Fruit fly (Drosophila melanogaster) whole organism, wandering third instar larva: ENCODE data around the gene CG13250.

Experiments used
- Abd-B ChIP-seq: fragments of >200 bp; optimal IDR thresholded peaks from 2 replicates; lab custom pipeline; 2017; ENCODE audit warnings: missing biosample characterization, missing genetic modification characterization
- CG32264 ChIP-seq: fragments of 200-800 bp; sonication (Bioruptor generic); optimal IDR thresholded peaks from 2 replicates; lab custom pipeline; 2016; ENCODE audit warnings: missing biosample characterization, missing genetic modification characterization
- CG9705 ChIP-seq: fragments of 200-800 bp; sonication (Bioruptor generic); optimal IDR thresholded peaks from 2 replicates; lab custom pipeline; 2018; ENCODE audit warnings: missing biosample characterization, mild to moderate bottlenecking, missing genetic modification characterization
- CrebA ChIP-seq: fragments of 200-800 bp; sonication (Bioruptor generic); optimal IDR thresholded peaks from 2 replicates; lab custom pipeline; 2016; ENCODE audit warnings: missing biosample characterization, mild to moderate bottlenecking, missing genetic modification characterization, borderline replicate concordance
- Dfd ChIP-seq: fragments of >200 bp; optimal IDR thresholded peaks from 2 replicates; lab custom pipeline; 2017; ENCODE audit warnings: missing biosample characterization, missing genetic modification characterization
- Dif ChIP-seq: fragments of 200-275, 200-300 bp; sonication (Bioruptor generic); optimal IDR thresholded peaks from 2 replicates; lab custom pipeline; 2018; ENCODE audit warnings: missing biosample characterization, missing genetic modification characterization; ENCODE audit not compliant: partially characterized antibody
- GATAd ChIP-seq: sonication (Bioruptor generic); optimal IDR thresholded peaks from 2 replicates; lab custom pipeline; 2016; ENCODE audit warnings: missing biosample characterization, missing genetic modification characterization
- HLH106 ChIP-seq: fragments of 200-800 bp; optimal IDR thresholded peaks from 3 replicates; lab custom pipeline; 2019; ENCODE audit warnings: missing biosample characterization, mild to moderate bottlenecking, missing genetic modification characterization, moderate library complexity
- Hnf4 ChIP-seq: fragments of 200-800 bp; sonication (Bioruptor generic); optimal IDR thresholded peaks from 2 replicates; lab custom pipeline; 2016; ENCODE audit warnings: missing biosample characterization, mild to moderate bottlenecking, missing genetic modification characterization
- Hr78 ChIP-seq: fragments of >200 bp; optimal IDR thresholded peaks from 2 replicates; lab custom pipeline; 2017; ENCODE audit warnings: missing biosample characterization, missing genetic modification characterization
- Hr83 ChIP-seq: fragments of 200-300 bp; sonication (Bioruptor generic); optimal IDR thresholded peaks from 2 replicates; lab custom pipeline; 2016; ENCODE audit warnings: missing biosample characterization, mild to moderate bottlenecking, missing genetic modification characterization, moderate library complexity; ENCODE audit not compliant: poor library complexity, severe bottlenecking
- Jra ChIP-seq: sonication (Bioruptor generic); optimal IDR thresholded peaks from 2 replicates; lab custom pipeline; 2016; ENCODE audit warnings: missing biosample characterization, missing genetic modification characterization
- Mio ChIP-seq: sonication (Bioruptor generic); optimal IDR thresholded peaks from 2 replicates; lab custom pipeline; 2016; ENCODE audit warnings: missing biosample characterization, missing genetic modification characterization
- Myc ChIP-seq: fragments of >200 bp; optimal IDR thresholded peaks from 2 replicates; lab custom pipeline; 2017
- N ChIP-seq: fragments of >200 bp; optimal IDR thresholded peaks from 2 replicates; lab custom pipeline; 2018; ENCODE audit warnings: missing biosample characterization, missing external identifiers, missing genetic modification characterization
- OdsH ChIP-seq: fragments of 200-800 bp; sonication (Bioruptor generic); optimal IDR thresholded peaks from 2 replicates; lab custom pipeline; 2016; ENCODE audit warnings: missing biosample characterization, mild to moderate bottlenecking, missing genetic modification characterization
- Rel ChIP-seq, 2 experiments: fragments of 200-800 bp; sonication (Bioruptor generic) in 1 of 2; optimal IDR thresholded peaks; 2 replicates in 1 of 2; 3 replicates in 1 of 2; lab custom pipeline; 2016 to 2019; ENCODE audit warnings: mild to moderate bottlenecking in 2 of 2, missing biosample characterization in 2 of 2, missing genetic modification characterization in 2 of 2, moderate library complexity in 1 of 2
- Sp1 ChIP-seq: fragments of 200-800 bp; sonication (Bioruptor generic); optimal IDR thresholded peaks from 3 replicates; lab custom pipeline; 2019; ENCODE audit warnings: missing biosample characterization, mild to moderate bottlenecking, missing genetic modification characterization, moderate library complexity
- Vsx2 ChIP-seq: fragments of 200-300, 225-300 bp; sonication (Bioruptor generic); optimal IDR thresholded peaks from 2 replicates; lab custom pipeline; 2018; ENCODE audit warnings: missing biosample characterization, missing genetic modification characterization; ENCODE audit not compliant: partially characterized antibody
- br ChIP-seq: fragments of 200-800 bp; sonication (Bioruptor generic); optimal IDR thresholded peaks from 2 replicates; lab custom pipeline; 2016; ENCODE audit warnings: missing biosample characterization, missing genetic modification characterization
- brk ChIP-seq: fragments of 200-800 bp; sonication (Bioruptor generic); optimal IDR thresholded peaks from 2 replicates; lab custom pipeline; 2016; ENCODE audit warnings: missing biosample characterization, mild to moderate bottlenecking, missing genetic modification characterization
- dl ChIP-seq, 2 experiments: fragments of 175-275, 200-275 bp in 1 of 2; fragments of 200-275 bp in 1 of 2; sonication (Bioruptor generic); optimal IDR thresholded peaks; lab custom pipeline; 2018; ENCODE audit warnings: mild to moderate bottlenecking in 2 of 2, missing biosample characterization in 2 of 2, missing genetic modification characterization in 2 of 2, moderate library complexity in 2 of 2; ENCODE audit not compliant: partially characterized antibody in 2 of 2, insufficient read depth in 1 of 2
- dmrt93B ChIP-seq: fragments of 200-800 bp; sonication (Bioruptor generic); optimal IDR thresholded peaks from 2 replicates; lab custom pipeline; 2018; ENCODE audit warnings: missing biosample characterization, mild to moderate bottlenecking, missing genetic modification characterization
- dsf ChIP-seq: sonication (Bioruptor generic); optimal IDR thresholded peaks from 2 replicates; lab custom pipeline; 2016; ENCODE audit warnings: missing biosample characterization, missing genetic modification characterization, borderline replicate concordance
- ey ChIP-seq: fragments of 200-800 bp; sonication (Bioruptor generic); optimal IDR thresholded peaks from 2 replicates; lab custom pipeline; 2016; ENCODE audit warnings: missing biosample characterization, missing genetic modification characterization
- foxo ChIP-seq, 2 experiments: fragments of 200-800 bp; sonication (Bioruptor generic); optimal IDR thresholded peaks; 2 replicates in 1 of 2; 3 replicates in 1 of 2; lab custom pipeline; 2016 to 2017; ENCODE audit warnings: missing biosample characterization in 2 of 2, missing genetic modification characterization in 2 of 2
- fru ChIP-seq: fragments of 200-800 bp; sonication (Bioruptor generic); optimal IDR thresholded peaks from 3 replicates; lab custom pipeline; 2016; ENCODE audit warnings: missing biosample characterization, mild to moderate bottlenecking, missing genetic modification characterization
- h ChIP-seq: fragments of 200-800 bp; sonication (Bioruptor generic); optimal IDR thresholded peaks from 3 replicates; lab custom pipeline; 2016; ENCODE audit warnings: missing biosample characterization, mild to moderate bottlenecking, missing genetic modification characterization
- jim ChIP-seq: fragments of 175-275, 200-325 bp; sonication (Bioruptor generic); optimal IDR thresholded peaks from 2 replicates; lab custom pipeline; 2016; ENCODE audit warnings: missing biosample characterization, mild to moderate bottlenecking, missing genetic modification characterization
- lola ChIP-seq: fragments of >200 bp; optimal IDR thresholded peaks from 2 replicates; lab custom pipeline; 2017; ENCODE audit warnings: missing biosample characterization, missing genetic modification characterization
- pan ChIP-seq: fragments of >200 bp; optimal IDR thresholded peaks from 2 replicates; lab custom pipeline; 2017
- psq ChIP-seq: fragments of 200-800 bp; sonication (Bioruptor generic); optimal IDR thresholded peaks from 3 replicates; lab custom pipeline; 2017; ENCODE audit warnings: missing biosample characterization, mild to moderate bottlenecking, missing genetic modification characterization, moderate library complexity
- rgr ChIP-seq: fragments of 200-800 bp; sonication (Bioruptor generic); optimal IDR thresholded peaks from 3 replicates; lab custom pipeline; 2016; ENCODE audit warnings: missing biosample characterization, mild to moderate bottlenecking, missing genetic modification characterization
- sage ChIP-seq: fragments of 200-800 bp; sonication (Bioruptor generic); optimal IDR thresholded peaks from 2 replicates; lab custom pipeline; 2016; ENCODE audit warnings: missing biosample characterization, mild to moderate bottlenecking, missing genetic modification characterization
- sv ChIP-seq: fragments of 200-800 bp; sonication (Bioruptor generic); optimal IDR thresholded peaks from 3 replicates; lab custom pipeline; 2016; ENCODE audit warnings: missing biosample characterization, missing genetic modification characterization
- tai ChIP-seq: sonication (Bioruptor generic); optimal IDR thresholded peaks from 2 replicates; lab custom pipeline; 2016; ENCODE audit warnings: missing biosample characterization, missing genetic modification characterization
- usp ChIP-seq: fragments of >200 bp; optimal IDR thresholded peaks from 2 replicates; lab custom pipeline; 2017; ENCODE audit warnings: missing biosample characterization, missing genetic modification characterization
- woc ChIP-seq: sonication (Bioruptor generic); optimal IDR thresholded peaks from 2 replicates; lab custom pipeline; 2016; ENCODE audit warnings: missing biosample characterization, mild to moderate bottlenecking, missing genetic modification characterization

CG13250 gene

dm6 chr3L:20524409-20525010 lies 9.0 kb upstream of the CG13250 start:
- TF ChIP-seq CG9705 (GFP tag; lab: Kevin White, UChicago) (no peak), tai (GFP tag; lab: Kevin White, UChicago) (no peak), Hnf4 (GFP tag; lab: Kevin White, UChicago) (no peak), foxo (GFP tag; optimal IDR thresholded peaks at IDR 0.05; lab: Kevin White, UChicago) (no peak), OdsH (no peak)
- TF ChIP-seq, all 38 proteins: peak for 0

- no peak for TF ChIP-seq br (GFP tag; lab: Kevin White, UChicago)
Observed at dm6 chr3L:20525743-20526142, 7.8 kb upstream of the CG13250 start.

- TF ChIP-seq HLH106, result no peak
- TF ChIP-seq Dif, result no peak
- no peak for TF ChIP-seq woc
- TF ChIP-seq fru (GFP tag; lab: Kevin White, UChicago), result no peak
- TF ChIP-seq CG32264 (GFP tag; lab: Kevin White, UChicago), result no peak
- no peak for TF ChIP-seq Vsx2 (GFP tag; lab: Kevin White, UChicago)
- TF ChIP-seq Hnf4 (GFP tag; lab: Kevin White, UChicago), result no peak
- no peak for TF ChIP-seq foxo (GFP tag; optimal IDR thresholded peaks at IDR 0.05; lab: Kevin White, UChicago)
- TF ChIP-seq Hr78, result no peak
- TF ChIP-seq Myc (lab: Kevin White, UChicago), result no peak
- no peak for TF ChIP-seq sage (GFP tag; lab: Kevin White, UChicago)
- TF ChIP-seq GATAd (GFP tag; lab: Kevin White, UChicago), result no peak
- no peak for TF ChIP-seq sv
Observed at dm6 chr3L:20526143-20526195, 7.5 kb upstream of the CG13250 start, which contains the start of gene Pss. Gene Pss, minus strand, starts transcription at chr3L:20526174.

- TF ChIP-seq Vsx2 (GFP tag; lab: Kevin White, UChicago) (no peak), Sp1 (GFP tag; lab: Kevin White, UChicago) (peak; percentile 95), br (GFP tag; lab: Kevin White, UChicago) (peak; percentile 91), dmrt93B (GFP tag; lab: Kevin White, UChicago) (peak; percentile 95), GATAd (GFP tag; lab: Kevin White, UChicago) (no peak), Jra (peak; percentile 90), lola (GFP tag; lab: Kevin White, UChicago) (no peak), jim (GFP tag; lab: Kevin White, UChicago) (no peak), psq (GFP tag; lab: Kevin White, UChicago) (peak; percentile 91), Dfd (GFP tag; lab: Kevin White, UChicago) (no peak), usp (GFP tag; lab: Kevin White, UChicago) (no peak), HLH106 (peak; percentile 97), OdsH (peak; percentile 92), Myc (lab: Kevin White, UChicago) (peak; percentile 20), CG32264 (GFP tag; lab: Kevin White, UChicago) (peak; percentile 59), Abd-B (GFP tag; lab: Kevin White, UChicago) (no peak), h (GFP tag; lab: Kevin White, UChicago) (peak; percentile 95), foxo (GFP tag; optimal IDR thresholded peaks at IDR 0.05; lab: Kevin White, UChicago) (peak in 1 of 2 experiments; percentile 96), pan (no peak), CrebA (no peak), dsf (GFP tag; lab: Kevin White, UChicago) (peak; percentile 87), sv (peak; percentile 93), brk (GFP tag; lab: Kevin White, UChicago) (peak; percentile 91), Mio (GFP tag; lab: Kevin White, UChicago) (peak; percentile 71), dl (GFP tag; optimal IDR thresholded peaks at IDR 0.05; lab: Kevin White, UChicago; ENCODE audit: insufficient read depth in 1 of 2, partially characterized antibody in 2 of 2) (no peak), Hr78 (no peak), CG9705 (GFP tag; lab: Kevin White, UChicago) (peak; percentile 96), Dif (no peak), sage (GFP tag; lab: Kevin White, UChicago) (peak; percentile 68), Rel (GFP tag; optimal IDR thresholded peaks at IDR 0.05; lab: Kevin White, UChicago) (peak; percentile 27), Rel (tag; optimal IDR thresholded peaks at IDR 0.05; lab: Kevin White, UChicago) (peak; percentile 74), ey (GFP tag; lab: Kevin White, UChicago) (peak; percentile 95), Hnf4 (GFP tag; lab: Kevin White, UChicago) (peak; percentile 93), tai (GFP tag; lab: Kevin White, UChicago) (no peak), fru (GFP tag; lab: Kevin White, UChicago) (peak; percentile 94), Hr83 (GFP tag; lab: Kevin White, UChicago) (peak; percentile 32), woc (peak; percentile 90), N (GFP tag; lab: Kevin White, UChicago) (no peak), rgr (GFP tag; lab: Kevin White, UChicago) (peak; percentile 95)
- TF ChIP-seq, all 38 proteins: peak for 24
Observed at dm6 chr3L:20526196-20526740, 7.2 kb upstream of the CG13250 start, which contains the start of gene Nubp2. Gene Nubp2, plus strand, starts transcription at chr3L:20526576.
